Worm (Caenorhabditis elegans): ENCODE results near the gene Y41D4A.6.
A peak's percentile ranks its signal among the peaks of the same experiment; 100 is the strongest.

Gene Y41D4A.6

DNA sequence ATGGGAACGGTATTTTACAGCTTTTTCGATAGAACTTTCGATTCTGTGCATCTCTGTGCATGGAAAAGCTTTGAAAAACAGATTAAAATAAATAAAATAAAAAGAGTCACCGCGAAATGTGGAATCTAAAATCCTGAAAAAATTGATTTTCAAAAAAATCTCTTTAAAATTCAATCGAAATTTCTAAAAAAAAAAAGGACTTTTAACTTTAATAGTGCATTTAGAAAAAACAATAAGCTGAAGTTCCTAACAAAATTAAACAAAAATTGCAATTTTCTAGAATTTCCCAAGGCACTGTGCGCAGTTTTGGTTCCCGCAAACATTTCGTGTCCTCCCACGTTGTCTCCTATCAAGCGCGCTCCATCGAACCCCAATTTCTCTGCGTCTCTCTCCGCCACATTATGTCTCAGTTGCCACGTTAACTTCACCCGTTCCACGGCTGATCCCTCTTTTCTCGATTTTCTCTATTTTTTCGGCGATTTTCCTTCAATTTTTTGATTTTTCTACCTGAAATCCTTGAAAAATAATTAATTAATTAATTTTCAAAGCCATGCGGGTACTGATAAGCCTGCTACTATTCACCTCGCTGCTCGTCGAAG lies at the start of gene Y41D4A.6, which contains the start of gene Y41D4A.4 (continued):
- TF ChIP-seq pax-1 (tag; optimal IDR thresholded peaks at IDR 0.05) = no peak
- TF ChIP-seq ceh-48 (tag; optimal IDR thresholded peaks at IDR 0.05) = peak; percentile 64
- peak; percentile 21 for TF ChIP-seq lin-11 (tag; optimal IDR thresholded peaks at IDR 0.05)
- peak; percentile 38 for TF ChIP-seq nhr-232 (tag; optimal IDR thresholded peaks at IDR 0.05)
- no peak for TF ChIP-seq hlh-30 (tag; optimal IDR thresholded peaks at IDR 0.05; ENCODE audit: insufficient read depth)
- no peak for TF ChIP-seq K09A11.1 (tag; optimal IDR thresholded peaks at IDR 0.05; ENCODE audit: insufficient read depth)
- peak; percentile 96 for TF ChIP-seq lim-6 (tag; optimal IDR thresholded peaks at IDR 0.05)
- TF ChIP-seq fkh-6 (tag; optimal IDR thresholded peaks at IDR 0.05) = peak; percentile 93
- peak; percentile 78 for TF ChIP-seq ttx-3 (tag; optimal IDR thresholded peaks at IDR 0.05)
- TF ChIP-seq unc-86 (tag; optimal IDR thresholded peaks at IDR 0.05) = peak; percentile 85
- TF ChIP-seq ceh-22 (tag; optimal IDR thresholded peaks at IDR 0.05) = no peak
- TF ChIP-seq ets-4 (tag; optimal IDR thresholded peaks at IDR 0.05) = peak; percentile 98
- TF ChIP-seq ceh-2 (tag; optimal IDR thresholded peaks at IDR 0.05) = peak; percentile 98
- peak; percentile 42 for TF ChIP-seq madf-2 (tag; optimal IDR thresholded peaks at IDR 0.05)
- TF ChIP-seq nhr-11 (tag; optimal IDR thresholded peaks at IDR 0.05) = no peak
- TF ChIP-seq C38D4.7 (GFP tag; optimal IDR thresholded peaks at IDR 0.05) = peak; percentile 62
- peak; percentile 25 for TF ChIP-seq unc-55 (GFP tag; optimal IDR thresholded peaks at IDR 0.05)

ce11 chrIV:1791775-1792174 lies 46.5 kb upstream of the Y41D4A.6 start:
- TF ChIP-seq pros-1 (tag; optimal IDR thresholded peaks at IDR 0.05) (no peak), fkh-10 (GFP tag; optimal IDR thresholded peaks at IDR 0.05) (no peak), C38D4.7 (GFP tag; optimal IDR thresholded peaks at IDR 0.05) (no peak), nhr-232 (tag; optimal IDR thresholded peaks at IDR 0.05) (no peak), unc-42 (tag; optimal IDR thresholded peaks at IDR 0.05) (no peak), T23F11.4 (GFP tag; optimal IDR thresholded peaks at IDR 0.05) (no peak), lim-6 (tag; optimal IDR thresholded peaks at IDR 0.05) (no peak), elt-2 (tag; optimal IDR thresholded peaks at IDR 0.05) (no peak), ztf-16 (tag; optimal IDR thresholded peaks at IDR 0.05) (no peak), K02D7.2 (tag; optimal IDR thresholded peaks at IDR 0.05) (no peak), elt-4 (tag; optimal IDR thresholded peaks at IDR 0.05) (no peak), dmd-4 (tag; optimal IDR thresholded peaks at IDR 0.05; ENCODE audit: borderline replicate concordance) (no peak), syd-9 (tag; optimal IDR thresholded peaks at IDR 0.05) (no peak), C08G9.2 (tag; optimal IDR thresholded peaks at IDR 0.05) (no peak), ahr-1 (tag; optimal IDR thresholded peaks at IDR 0.05) (no peak)

ce11 chrIV:1790677-1791076 lies 45.4 kb upstream of the Y41D4A.6 start:
- TF ChIP-seq sdc-2 (tag; optimal IDR thresholded peaks at IDR 0.05) (no peak), nhr-11 (tag; optimal IDR thresholded peaks at IDR 0.05) (no peak), syd-9 (tag; optimal IDR thresholded peaks at IDR 0.05) (no peak), ceh-14 (tag; optimal IDR thresholded peaks at IDR 0.05) (no peak), rnt-1 (tag; optimal IDR thresholded peaks at IDR 0.05) (no peak), ztf-16 (tag; optimal IDR thresholded peaks at IDR 0.05) (no peak), ceh-22 (tag; optimal IDR thresholded peaks at IDR 0.05) (no peak), ceh-30 (tag; optimal IDR thresholded peaks at IDR 0.05) (no peak), pha-2 (tag; optimal IDR thresholded peaks at IDR 0.05) (no peak), npax-4 (tag; optimal IDR thresholded peaks at IDR 0.05) (no peak), elt-2 (tag; optimal IDR thresholded peaks at IDR 0.05) (no peak), fkh-6 (tag; optimal IDR thresholded peaks at IDR 0.05) (no peak), ceh-31 (tag; optimal IDR thresholded peaks at IDR 0.05) (no peak), mec-3 (tag; optimal IDR thresholded peaks at IDR 0.05; ENCODE audit: borderline replicate concordance) (no peak), ceh-34 (tag; optimal IDR thresholded peaks at IDR 0.05) (no peak), tbx-2 (tag; optimal IDR thresholded peaks at IDR 0.05) (no peak), unc-86 (tag; optimal IDR thresholded peaks at IDR 0.05) (no peak)
